Fruit fly (Drosophila melanogaster) whole organism, embryonic: Measurements from ENCODE around the gene tmod.
A peak's percentile ranks its signal among the peaks of the same experiment; 100 is the strongest.

Source experiments
- Atf-2 ChIP-seq: fragments of 200-800 bp; sonication (Bioruptor generic); optimal IDR thresholded peaks from 2 replicates; lab custom pipeline; 2016; ENCODE audit warnings: missing biosample characterization, missing genetic modification characterization
- Atf3 ChIP-seq: fragments of 200-800 bp; sonication (Bioruptor generic); optimal IDR thresholded peaks from 3 replicates; lab custom pipeline; 2016; ENCODE audit warnings: missing biosample characterization, missing genetic modification characterization
- Bteb2 ChIP-seq: fragments of 200-800 bp; sonication (Bioruptor generic); optimal IDR thresholded peaks from 2 replicates; lab custom pipeline; 2016; ENCODE audit warnings: missing biosample characterization, missing genetic modification characterization
- CG10274 ChIP-seq: fragments of 200-800 bp; sonication (Bioruptor generic); optimal IDR thresholded peaks from 3 replicates; lab custom pipeline; 2017; ENCODE audit warnings: missing biosample characterization, mild to moderate bottlenecking, missing genetic modification characterization
- CG13123 ChIP-seq: fragments of 200-800 bp; sonication (Bioruptor generic); optimal IDR thresholded peaks from 2 replicates; lab custom pipeline; 2016; ENCODE audit warnings: missing biosample characterization, missing genetic modification characterization
- CG13624 ChIP-seq: fragments of 200-800 bp; sonication (Bioruptor generic); optimal IDR thresholded peaks from 2 replicates; lab custom pipeline; 2016; ENCODE audit warnings: missing biosample characterization, missing genetic modification characterization
- CG14710 ChIP-seq: fragments of 200-800 bp; sonication (Bioruptor generic); optimal IDR thresholded peaks from 3 replicates; lab custom pipeline; 2019; ENCODE audit warnings: missing biosample characterization, mild to moderate bottlenecking, missing genetic modification characterization, moderate library complexity
- CG16815 ChIP-seq: fragments of 200-800 bp; sonication (Bioruptor generic); optimal IDR thresholded peaks from 3 replicates; lab custom pipeline; 2017; ENCODE audit warnings: missing biosample characterization, mild to moderate bottlenecking, missing genetic modification characterization
- CG17361 ChIP-seq: fragments of 200-800 bp; sonication (Bioruptor generic); IDR thresholded peaks from 3 replicates; pipeline ENCODE4 v1.3.6; 2022; ENCODE audit warnings: missing biosample characterization, missing genetic modification characterization
- CG18262 ChIP-seq: fragments of 200-800 bp; optimal IDR thresholded peaks from 3 replicates; lab custom pipeline; 2019; ENCODE audit warnings: missing biosample characterization, mild to moderate bottlenecking, missing genetic modification characterization, moderate library complexity
- CG2116 ChIP-seq: fragments of 200-800 bp; sonication (Bioruptor generic); optimal IDR thresholded peaks from 3 replicates; lab custom pipeline; 2018; ENCODE audit warnings: missing biosample characterization, mild to moderate bottlenecking, missing genetic modification characterization
- CG2199 ChIP-seq: fragments of 200-800 bp; sonication (Bioruptor generic); IDR thresholded peaks from 3 replicates; pipeline ENCODE4 v1.3.6; 2022; ENCODE audit warnings: missing biosample characterization, missing genetic modification characterization
- CG3281 ChIP-seq: fragments of 200-800 bp; sonication (Bioruptor generic); optimal IDR thresholded peaks from 3 replicates; lab custom pipeline; 2017; ENCODE audit warnings: missing biosample characterization, mild to moderate bottlenecking, missing genetic modification characterization
- CG34224 ChIP-seq: fragments of 200-800 bp; sonication (Bioruptor generic); IDR thresholded peaks from 3 replicates; pipeline ENCODE4 v1.3.6; 2022; ENCODE audit warnings: missing biosample characterization, missing genetic modification characterization; ENCODE audit not compliant: partially characterized antibody
- CG42726 ChIP-seq: fragments of 200-800 bp; sonication (Bioruptor generic); IDR thresholded peaks from 2 replicates; pipeline ENCODE4 v1.3.6; 2022; ENCODE audit warnings: missing biosample characterization, missing genetic modification characterization; ENCODE audit not compliant: partially characterized antibody
- CG5245 ChIP-seq: fragments of 200-800 bp; sonication (Bioruptor generic); optimal IDR thresholded peaks from 3 replicates; lab custom pipeline; 2016; ENCODE audit warnings: missing biosample characterization, missing genetic modification characterization
- CG5953 ChIP-seq: fragments of 200-800 bp; sonication (Bioruptor generic); IDR thresholded peaks from 2 replicates; pipeline ENCODE4 v1.3.6; 2022; ENCODE audit warnings: missing biosample characterization, missing genetic modification characterization
- CG8388 ChIP-seq: fragments of 200-800 bp; sonication (Bioruptor generic); optimal IDR thresholded peaks from 2 replicates; lab custom pipeline; 2019; ENCODE audit warnings: missing biosample characterization, mild to moderate bottlenecking, missing genetic modification characterization, moderate library complexity
- CG9797 ChIP-seq: fragments of 200-800 bp; sonication (Bioruptor generic); optimal IDR thresholded peaks from 3 replicates; lab custom pipeline; 2018; ENCODE audit warnings: missing biosample characterization, mild to moderate bottlenecking, missing genetic modification characterization
- CG9876 ChIP-seq: fragments of 200-800 bp; sonication (Bioruptor generic); optimal IDR thresholded peaks from 2 replicates; lab custom pipeline; 2016; ENCODE audit warnings: missing biosample characterization, missing genetic modification characterization
- D ChIP-seq, 2 experiments: fragments of 200-800 bp in 1 of 2; fragments of >200 bp in 1 of 2; sonication (Bioruptor generic) in 1 of 2; optimal IDR thresholded peaks; 2 replicates in 1 of 2; 3 replicates in 1 of 2; lab custom pipeline; 2017; ENCODE audit warnings: mild to moderate bottlenecking in 1 of 2, missing biosample characterization in 1 of 2, missing genetic modification characterization in 1 of 2, missing genetic modification reagents in 1 of 2
- Dip3 ChIP-seq: fragments of 200-800 bp; sonication (Bioruptor generic); optimal IDR thresholded peaks from 3 replicates; lab custom pipeline; 2016; ENCODE audit warnings: missing biosample characterization, missing genetic modification characterization
- Dll ChIP-seq: fragments of 200-800 bp; sonication (Bioruptor generic); IDR thresholded peaks from 4 replicates; pipeline ENCODE4 v1.3.6; 2022; ENCODE audit warnings: missing biosample characterization, missing genetic modification characterization; ENCODE audit not compliant: partially characterized antibody
- E2f2 ChIP-seq: fragments of 200-800 bp; sonication (Bioruptor generic); IDR thresholded peaks from 2 replicates; pipeline ENCODE4 v1.3.6; 2022; ENCODE audit warnings: missing biosample characterization, missing genetic modification characterization
- Ets97D ChIP-seq: fragments of 200-800 bp; sonication (Bioruptor generic); optimal IDR thresholded peaks from 3 replicates; lab custom pipeline; 2016; ENCODE audit warnings: missing biosample characterization, missing genetic modification characterization
- Fer2 ChIP-seq: fragments of 200-800 bp; sonication (Bioruptor generic); optimal IDR thresholded peaks from 2 replicates; lab custom pipeline; 2018; ENCODE audit warnings: missing biosample characterization, mild to moderate bottlenecking, missing genetic modification characterization, moderate library complexity
- Hey ChIP-seq: fragments of 200-800 bp; sonication (Bioruptor generic); optimal IDR thresholded peaks from 3 replicates; lab custom pipeline; 2018; ENCODE audit warnings: missing biosample characterization, mild to moderate bottlenecking, missing genetic modification characterization
- MBD-R2 ChIP-seq: fragments of 200-800 bp; sonication (Bioruptor generic); IDR thresholded peaks from 2 replicates; pipeline ENCODE4 v1.3.6; 2022; ENCODE audit warnings: missing biosample characterization, missing genetic modification characterization
- Max ChIP-seq: fragments of 200-800 bp; sonication (Bioruptor generic); optimal IDR thresholded peaks from 2 replicates; lab custom pipeline; 2016; ENCODE audit warnings: missing biosample characterization, mild to moderate bottlenecking, missing genetic modification characterization
- Meics ChIP-seq: fragments of 200-800 bp; sonication (Bioruptor generic); optimal IDR thresholded peaks from 2 replicates; lab custom pipeline; 2017; ENCODE audit warnings: missing biosample characterization, mild to moderate bottlenecking, missing genetic modification characterization
- Mes4 ChIP-seq: fragments of 200-800 bp; sonication (Bioruptor generic); optimal IDR thresholded peaks from 2 replicates; lab custom pipeline; 2016; ENCODE audit warnings: missing biosample characterization, missing genetic modification characterization
- NK7.1 ChIP-seq: fragments of 200-800 bp; sonication (Bioruptor generic); optimal IDR thresholded peaks from 3 replicates; lab custom pipeline; 2016; ENCODE audit warnings: missing biosample characterization, missing genetic modification characterization
- Nf-YB ChIP-seq: fragments of 200-800 bp; sonication (Bioruptor generic); optimal IDR thresholded peaks from 3 replicates; lab custom pipeline; 2019; ENCODE audit warnings: missing biosample characterization, mild to moderate bottlenecking, missing genetic modification characterization, moderate library complexity
- Rfx ChIP-seq: fragments of 200-800 bp; sonication (Bioruptor generic); IDR thresholded peaks from 2 replicates; pipeline ENCODE4 v1.3.6; 2022; ENCODE audit warnings: missing biosample characterization, missing genetic modification characterization
- Sin3A ChIP-seq: fragments of >200 bp; optimal IDR thresholded peaks from 2 replicates; lab custom pipeline; 2018
- Sry-β ChIP-seq: fragments of 200-800 bp; sonication (Bioruptor generic); optimal IDR thresholded peaks from 2 replicates; lab custom pipeline; 2018; ENCODE audit warnings: missing biosample characterization, mild to moderate bottlenecking, missing genetic modification characterization, moderate library complexity
- ara ChIP-seq: fragments of 200-800 bp; sonication (Bioruptor generic); IDR thresholded peaks from 2 replicates; pipeline ENCODE4 v1.3.6; 2022; ENCODE audit warnings: missing biosample characterization, missing genetic modification characterization
- bsh ChIP-seq, 2 experiments: fragments of 200-800 bp; sonication (Bioruptor generic); optimal IDR thresholded peaks; 2 replicates each; lab custom pipeline; 2017 to 2018; ENCODE audit warnings: mild to moderate bottlenecking in 2 of 2, missing biosample characterization in 2 of 2, missing genetic modification characterization in 2 of 2, moderate library complexity in 1 of 2
- cad ChIP-seq: fragments of >200 bp; optimal IDR thresholded peaks from 2 replicates; lab custom pipeline; 2017; ENCODE audit warnings: missing biosample characterization, missing genetic modification characterization
- chinmo ChIP-seq: fragments of 200-800 bp; sonication (Bioruptor generic); IDR thresholded peaks from 4 replicates; pipeline ENCODE4 v1.3.6; 2022; ENCODE audit warnings: missing biosample characterization, missing genetic modification characterization; ENCODE audit not compliant: partially characterized antibody
- croc ChIP-seq: fragments of 200-800 bp; sonication (Bioruptor generic); conservative IDR thresholded peaks from 3 replicates; pipeline ENCODE4 v1.3.6; 2022; ENCODE audit warnings: missing biosample characterization, missing genetic modification characterization
- fd64A ChIP-seq: fragments of 200-800 bp; sonication (Bioruptor generic); optimal IDR thresholded peaks from 3 replicates; lab custom pipeline; 2018; ENCODE audit warnings: missing biosample characterization, mild to moderate bottlenecking, missing genetic modification characterization
- gcm ChIP-seq: fragments of 200-800 bp; sonication (Bioruptor generic); optimal IDR thresholded peaks from 2 replicates; lab custom pipeline; 2019; ENCODE audit warnings: missing biosample characterization, mild to moderate bottlenecking, missing genetic modification characterization, moderate library complexity
- mld ChIP-seq: fragments of 200-800 bp; sonication (Bioruptor generic); IDR thresholded peaks from 3 replicates; pipeline ENCODE4 v1.3.6; 2022; ENCODE audit warnings: missing biosample characterization, missing genetic modification characterization; ENCODE audit not compliant: partially characterized antibody
- otp ChIP-seq: fragments of 200-800 bp; sonication (Bioruptor generic); IDR thresholded peaks from 3 replicates; pipeline ENCODE4, ENCODE4 v1.3.6; 2022; ENCODE audit warnings: missing biosample characterization, missing genetic modification characterization
- p53 ChIP-seq: fragments of 200-800 bp; sonication (Bioruptor generic); optimal IDR thresholded peaks from 2 replicates; lab custom pipeline; 2016; ENCODE audit warnings: missing biosample characterization, missing genetic modification characterization
- row ChIP-seq: fragments of 200-800 bp; sonication (Bioruptor generic); IDR thresholded peaks from 3 replicates; pipeline ENCODE4 v1.3.6; 2022; ENCODE audit warnings: missing biosample characterization, missing genetic modification characterization
- sob ChIP-seq: fragments of 200-800 bp; sonication (Bioruptor generic); IDR thresholded peaks from 2 replicates; pipeline ENCODE4 v1.3.6; 2022; ENCODE audit warnings: missing biosample characterization, missing genetic modification characterization
- sqz ChIP-seq: fragments of 200-800 bp; sonication (Bioruptor generic); optimal IDR thresholded peaks from 3 replicates; lab custom pipeline; 2018; ENCODE audit warnings: missing biosample characterization, mild to moderate bottlenecking, missing genetic modification characterization
- vvl ChIP-seq: fragments of 200-800 bp; sonication (Bioruptor generic); IDR thresholded peaks from 2 replicates; pipeline ENCODE4 v1.3.6; 2022; ENCODE audit warnings: missing biosample characterization, missing genetic modification characterization
- yki ChIP-seq: fragments of >200 bp; optimal IDR thresholded peaks from 3 replicates; lab custom pipeline; 2018

tmod gene

DNA sequence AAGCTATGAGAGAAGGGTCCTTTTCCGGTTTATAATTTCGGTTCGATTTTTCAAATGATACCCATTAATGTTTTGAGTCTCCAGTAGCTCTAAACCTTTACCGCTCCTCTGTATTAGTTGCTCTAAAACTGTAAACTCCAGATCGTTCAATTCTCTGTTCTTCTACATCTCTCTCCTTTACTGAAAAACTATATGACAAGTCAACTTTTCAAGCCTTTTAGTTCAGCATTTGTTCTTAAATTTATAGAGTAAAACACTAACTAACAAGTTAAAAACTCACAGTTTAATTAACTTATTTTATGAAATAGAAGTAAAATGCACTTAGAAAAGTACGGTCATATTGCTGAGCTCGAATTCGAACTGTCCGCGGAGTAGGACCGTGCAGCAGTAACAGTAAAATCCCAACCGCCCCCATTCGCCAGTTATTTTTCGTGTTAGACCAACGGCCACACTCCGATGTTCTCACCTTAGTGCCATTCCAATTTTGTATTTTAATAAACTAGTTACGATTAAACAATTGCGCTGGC lies 30.4 kb downstream of the tmod start:
- TF ChIP-seq Ets97D (peak; percentile 38), E2f2 (GFP tag; lab: Robert Waterston, UW) (peak; percentile 84), Meics (no peak), Rfx (GFP tag; lab: Robert Waterston, UW) (0 out of 2 replicates have a peak, but pooled peaks have one; percentile 29), NK7.1 (GFP tag; lab: Kevin White, UChicago) (no peak), sob (GFP tag; lab: Robert Waterston, UW) (no peak), vvl (no peak), CG2116 (GFP tag; lab: Kevin White, UChicago) (peak; percentile 16), Dip3 (GFP tag; lab: Kevin White, UChicago) (no peak), bsh (GFP tag; optimal IDR thresholded peaks at IDR 0.05; lab: Kevin White, UChicago) (no peak), Atf-2 (GFP tag; lab: Kevin White, UChicago) (no peak), CG42726 (peak; percentile 50; the same call in 1 of the 2 replicates), CG13624 (GFP tag; lab: Kevin White, UChicago) (no peak), CG34224 (GFP tag; lab: Robert Waterston, UW) (0 out of 3 replicates have a peak, but pooled peaks have one; percentile 31), sqz (GFP tag; lab: Kevin White, UChicago) (no peak), row (peak; percentile 43; the same call in 1 of the 3 replicates), CG13123 (GFP tag; lab: Kevin White, UChicago) (no peak), CG10274 (GFP tag; lab: Kevin White, UChicago) (no peak), Sin3A (peak; percentile 38), Sry-β (GFP tag; lab: Kevin White, UChicago) (no peak), otp (no peak), Max (no peak), cad (GFP tag; lab: Kevin White, UChicago) (peak; percentile 41), CG5245 (GFP tag; lab: Kevin White, UChicago) (no peak), Nf-YB (GFP tag; lab: Kevin White, UChicago) (no peak), p53 (GFP tag; lab: Kevin White, UChicago) (no peak), CG9797 (GFP tag; lab: Kevin White, UChicago) (peak; percentile 89), CG18262 (tag; lab: Kevin White, UChicago) (no peak), CG5953 (GFP tag; lab: Robert Waterston, UW) (no peak), MBD-R2 (peak; percentile 40; the same call in 1 of the 2 replicates), CG3281 (GFP tag; lab: Kevin White, UChicago) (no peak), CG17361 (GFP tag; lab: Robert Waterston, UW) (no peak), CG2199 (GFP tag; lab: Robert Waterston, UW) (no peak), Hey (tag; lab: Kevin White, UChicago) (no peak), CG9876 (GFP tag; lab: Kevin White, UChicago) (no peak), croc (GFP tag; lab: Robert Waterston, UW) (no peak), fd64A (no peak), Bteb2 (GFP tag; lab: Kevin White, UChicago) (no peak), CG8388 (no peak), ara (GFP tag; lab: Robert Waterston, UW) (no peak), Mes4 (GFP tag; lab: Kevin White, UChicago) (no peak), Dll (GFP tag; lab: Robert Waterston, UW) (no peak), D (optimal IDR thresholded peaks at IDR 0.05; lab: Kevin White, UChicago) (no peak), D (GFP tag; optimal IDR thresholded peaks at IDR 0.05; lab: Kevin White, UChicago) (no peak), CG14710 (tag; lab: Kevin White, UChicago) (peak; percentile 9), gcm (GFP tag; lab: Kevin White, UChicago) (no peak), Fer2 (tag; lab: Kevin White, UChicago) (no peak), chinmo (no peak), CG16815 (GFP tag; lab: Kevin White, UChicago) (no peak), yki (lab: Kevin White, UChicago) (no peak), mld (GFP tag; lab: Robert Waterston, UW) (no peak), Atf3 (GFP tag; lab: Kevin White, UChicago) (peak; percentile 18)
